Worm (Caenorhabditis elegans) whole organism, young adult: Measurements from ENCODE around the gene C26E6.1.

Source experiments
- F33H1.4 ChIP-seq: fragments of 200-800 bp; sonication (Bioruptor generic); IDR thresholded peaks from 2 replicates; pipeline ENCODE4 v1.3.6; 2022; ENCODE audit warnings: missing genetic modification reagents, missing genetic modification characterization, missing compliant biosample characterization
- F57C9.4 ChIP-seq: sonication (generic microtip); optimal IDR thresholded peaks from 2 replicates; lab custom pipeline; 2017; ENCODE audit warnings: mild to moderate bottlenecking, missing genetic modification characterization, missing compliant biosample characterization
- aptf-3 ChIP-seq: fragments of 200-800 bp; sonication (Bioruptor generic); IDR thresholded peaks from 2 replicates; pipeline ENCODE4 v1.3.6; 2022; ENCODE audit warnings: missing genetic modification characterization, missing compliant biosample characterization
- attf-5 ChIP-seq: fragments of 200-800 bp; sonication (Bioruptor generic); optimal IDR thresholded peaks from 2 replicates; lab custom pipeline; 2018; ENCODE audit warnings: mild to moderate bottlenecking, missing genetic modification characterization, missing compliant biosample characterization
- ceh-91 ChIP-seq: fragments of 200-800 bp; sonication (Bioruptor generic); IDR thresholded peaks from 2 replicates; pipeline ENCODE4 v1.3.6; 2022; ENCODE audit warnings: missing genetic modification reagents, missing genetic modification characterization, missing compliant biosample characterization
- hmg-20 ChIP-seq: fragments of 200-800 bp; sonication (Bioruptor generic); IDR thresholded peaks from 2 replicates; pipeline ENCODE4 v1.3.6; 2022; ENCODE audit warnings: missing genetic modification reagents, missing genetic modification characterization, missing compliant biosample characterization
- hsf-1 ChIP-seq: fragments of 200-800 bp; sonication (Bioruptor generic); IDR thresholded peaks from 2 replicates; pipeline ENCODE4 v1.3.6; 2022; ENCODE audit warnings: missing genetic modification reagents, missing genetic modification characterization, missing compliant biosample characterization
- lin-54 ChIP-seq: fragments of 200-800 bp; sonication (Bioruptor generic); optimal IDR thresholded peaks from 2 replicates; lab custom pipeline; 2018; ENCODE audit warnings: mild to moderate bottlenecking, missing genetic modification characterization, missing compliant biosample characterization
- pha-4 ChIP-seq: fragments of 150-350 bp; sonication (generic microtip); optimal IDR thresholded peaks from 2 replicates; lab custom pipeline; 2014; ENCODE audit warnings: missing biosample characterization, missing genetic modification reagents, missing genetic modification characterization
- sdz-38 ChIP-seq: sonication (generic microtip); optimal IDR thresholded peaks from 2 replicates; lab custom pipeline; 2016; ENCODE audit warnings: missing genotype, missing genetic modification characterization, missing compliant biosample characterization
- ztf-28 ChIP-seq: fragments of 200-800 bp; sonication (Bioruptor generic); IDR thresholded peaks from 2 replicates; pipeline ENCODE4 v1.3.6; 2022; ENCODE audit warnings: missing genetic modification reagents, missing genetic modification characterization, missing compliant biosample characterization

Gene C26E6.1

ce11 chrIII:5004621-5005020 is 48.0 kb downstream of the C26E6.1 start, which contains the start of gene R144.6:
R144.6 (minus strand) TSS chrIII:5004721.
- TF ChIP-seq ztf-28 (GFP tag; lab: Robert Waterston, UW): no peak
- no peak for TF ChIP-seq F33H1.4 (GFP tag; lab: Robert Waterston, UW)

DNA sequence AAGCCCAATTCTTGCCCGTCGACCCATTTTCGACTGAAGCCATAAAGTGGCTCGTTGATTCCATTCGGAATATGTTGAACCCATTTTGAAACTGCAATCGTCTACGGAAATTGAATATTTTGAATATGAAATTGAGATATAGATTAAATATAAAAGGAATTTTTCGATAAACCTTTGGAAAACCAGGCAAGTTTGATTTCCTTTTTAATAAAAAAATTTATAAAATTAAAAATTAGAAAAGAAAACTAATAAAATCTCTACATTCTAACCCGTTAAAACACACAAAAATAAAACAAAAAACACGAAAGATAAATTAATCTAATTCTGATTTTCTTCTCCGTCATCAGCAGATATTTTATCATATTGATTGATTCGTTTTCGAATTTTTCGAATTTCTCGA is 50.2 kb downstream of the C26E6.1 start, which contains the start of gene R144.12:
Gene R144.12, minus strand, starts transcription at position 101 of the 400 bp plus-strand sequence.
- TF ChIP-seq hsf-1 (GFP tag; lab: Robert Waterston, UW) (no peak), lin-54 (no peak), sdz-38 (tag; lab: Kevin White, UChicago) (no peak), F57C9.4 (tag; lab: Kevin White, UChicago) (no peak), hmg-20 (no peak), ceh-91 (GFP tag; lab: Robert Waterston, UW) (no peak), aptf-3 (GFP tag; lab: Robert Waterston, UW) (no peak), attf-5 (GFP tag; lab: Kevin White, UChicago) (no peak), pha-4 (tag; lab: Kevin White, UChicago) (no peak)
